Worm (Caenorhabditis elegans): ENCODE results near the gene snx-17.

ce11 chrX:13145988-13146873 is 24.1 kb upstream of the snx-17 start:
- TF ChIP-seq ama-1 (optimal IDR thresholded peaks at IDR 0.05) (no peak), ets-7 (tag; optimal IDR thresholded peaks at IDR 0.05) (no peak), B0310.2 (tag; optimal IDR thresholded peaks at IDR 0.05) (no peak), pes-1 (GFP tag; IDR thresholded peaks at IDR 0.05) (no peak), ceh-36 (tag; optimal IDR thresholded peaks at IDR 0.05) (peak; percentile 22), hnd-1 (tag; optimal IDR thresholded peaks at IDR 0.05) (no peak), hmg-4 (GFP tag; optimal IDR thresholded peaks at IDR 0.05) (peak; percentile 42), flt-1 (GFP tag; IDR thresholded peaks at IDR 0.05) (no peak), scrt-1 (GFP tag; IDR thresholded peaks at IDR 0.05) (no peak), tra-4 (tag; optimal IDR thresholded peaks at IDR 0.05) (no peak), hmbx-1 (tag; optimal IDR thresholded peaks at IDR 0.05) (no peak), tbx-37 (GFP tag; conservative IDR thresholded peaks at IDR 0.05) (no peak), F13C5.2 (tag; optimal IDR thresholded peaks at IDR 0.05) (no peak)
